Fruit fly (Drosophila melanogaster): ENCODE data around the gene Grip91.

The Grip91 gene

dm6 chrX:13740992-13741391 is 3.5 kb downstream of the Grip91 start:
- TF ChIP-seq noc (tag; optimal IDR thresholded peaks at IDR 0.05): no peak

DNA sequence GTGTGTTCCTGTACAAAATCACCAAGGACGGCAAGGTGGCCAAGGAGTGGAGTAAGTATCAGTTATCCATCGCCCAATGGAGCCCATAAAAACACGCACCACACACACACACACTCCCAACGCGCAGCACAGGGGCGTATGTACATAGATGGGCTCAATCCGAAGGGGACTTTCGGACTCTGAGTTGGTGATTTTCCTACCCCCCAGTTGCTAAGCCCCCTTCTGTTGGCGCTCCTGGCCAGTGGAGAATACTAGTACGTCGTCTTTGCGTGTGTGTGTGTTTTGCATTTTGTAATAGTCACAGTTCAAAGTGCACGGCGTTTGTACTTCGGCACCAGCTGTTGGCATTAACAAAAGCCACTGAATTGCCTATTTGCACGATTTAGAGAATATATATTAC is 4.4 kb downstream of the Grip91 start:
- TF ChIP-seq noc (tag; optimal IDR thresholded peaks at IDR 0.05): peak; percentile 15

DNA sequence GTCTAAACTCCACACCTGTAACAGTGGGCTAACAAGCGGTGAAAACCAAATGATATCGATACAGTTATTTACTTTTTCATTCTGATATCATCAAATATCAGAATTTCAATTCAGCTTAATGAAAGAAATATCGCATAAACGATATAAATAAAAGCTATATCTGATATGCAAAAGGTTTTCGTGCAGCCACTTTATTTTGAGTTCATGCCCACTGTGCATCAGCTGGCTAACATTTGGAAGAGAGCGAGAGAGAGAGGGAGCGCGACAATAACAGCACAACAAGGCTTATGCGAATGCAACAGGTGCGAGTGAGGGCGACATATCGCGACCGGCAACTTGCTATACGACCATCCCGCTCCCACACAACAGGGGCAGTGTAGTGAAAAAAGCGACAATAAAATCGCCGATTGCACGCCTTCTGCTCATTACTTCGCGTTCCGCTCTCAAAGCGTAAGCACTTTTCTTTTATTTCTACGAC is 5.0 kb downstream of the Grip91 start, which contains the start of gene CG11151:
Gene CG11151 (plus strand): TSS at position 334 of the 478 bp plus-strand sequence.
- peak; percentile 95 for TF ChIP-seq noc (tag; optimal IDR thresholded peaks at IDR 0.05)

DNA sequence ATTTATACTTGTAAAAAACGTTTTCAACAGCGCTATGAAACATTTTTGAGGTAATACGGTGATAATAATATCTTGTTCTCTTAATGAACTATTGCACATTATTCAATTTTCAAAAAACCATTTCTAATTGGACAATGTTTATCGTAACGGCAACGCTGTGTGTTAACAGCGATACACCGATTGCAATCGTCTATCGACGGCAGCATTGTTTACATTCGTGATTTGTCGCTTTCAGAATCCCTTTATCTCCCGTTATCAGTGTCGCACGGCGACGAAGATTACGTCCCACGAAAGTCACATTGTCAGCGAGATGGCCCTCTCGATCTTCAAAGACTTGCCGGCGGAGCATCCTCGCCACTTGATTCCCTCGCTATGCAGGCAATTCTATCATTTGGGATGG is 6.5 kb downstream of the Grip91 start, which contains the start of gene CG11134:
Gene CG11134 (plus strand): TSS at position 4 of the 400 bp plus-strand sequence.
- TF ChIP-seq noc (tag; optimal IDR thresholded peaks at IDR 0.05): no peak

- TF ChIP-seq noc (tag; optimal IDR thresholded peaks at IDR 0.05): no peak
Measured at dm6 chrX:13736174-13736482, 8.4 kb downstream of the Grip91 start, which contains the start of gene g. Gene g (minus strand): TSS chrX:13736278.

DNA sequence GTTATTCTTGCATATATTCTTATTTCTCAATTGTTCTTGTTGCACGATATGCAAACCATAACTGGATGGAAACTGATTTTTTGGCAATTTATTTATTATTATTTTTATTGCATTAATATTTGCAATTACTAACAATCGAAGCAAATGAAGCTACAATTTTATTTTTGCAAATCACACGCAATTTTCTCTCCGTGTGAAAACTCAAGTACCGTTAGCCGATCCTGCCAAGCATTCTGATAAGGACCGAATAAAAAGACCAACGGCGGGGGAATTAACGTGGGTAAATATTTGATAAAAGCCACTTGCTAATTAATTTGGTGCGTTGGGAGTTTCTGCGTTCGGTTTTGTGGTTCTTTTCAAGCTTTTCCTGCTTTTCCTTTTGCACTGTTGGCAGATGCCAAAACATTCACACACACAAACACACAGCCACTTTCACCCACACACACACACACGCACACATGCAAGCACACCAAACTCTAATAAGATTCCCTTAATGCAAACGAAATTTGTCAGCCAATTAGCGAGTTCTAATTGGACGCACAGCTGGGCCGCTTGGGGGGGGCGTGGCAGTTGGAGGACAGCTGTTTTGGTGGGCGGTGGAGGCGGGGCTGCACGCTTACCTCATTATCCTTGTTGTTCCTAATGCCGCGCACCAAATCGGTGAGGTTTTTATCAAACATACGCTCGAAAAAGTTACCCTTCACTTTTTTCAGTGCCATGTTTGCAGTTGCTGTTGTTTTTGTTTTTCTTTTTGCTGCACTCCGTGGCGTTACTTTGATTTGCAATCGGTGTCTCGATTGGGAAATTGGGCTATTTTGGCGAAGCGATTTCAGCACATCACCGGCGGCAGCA is 8.9 kb downstream of the Grip91 start:
- no peak for TF ChIP-seq noc (tag; optimal IDR thresholded peaks at IDR 0.05)

- no peak for TF ChIP-seq noc (tag; optimal IDR thresholded peaks at IDR 0.05)
Measured at dm6 chrX:13734866-13735265, 9.6 kb downstream of the Grip91 start.

DNA sequence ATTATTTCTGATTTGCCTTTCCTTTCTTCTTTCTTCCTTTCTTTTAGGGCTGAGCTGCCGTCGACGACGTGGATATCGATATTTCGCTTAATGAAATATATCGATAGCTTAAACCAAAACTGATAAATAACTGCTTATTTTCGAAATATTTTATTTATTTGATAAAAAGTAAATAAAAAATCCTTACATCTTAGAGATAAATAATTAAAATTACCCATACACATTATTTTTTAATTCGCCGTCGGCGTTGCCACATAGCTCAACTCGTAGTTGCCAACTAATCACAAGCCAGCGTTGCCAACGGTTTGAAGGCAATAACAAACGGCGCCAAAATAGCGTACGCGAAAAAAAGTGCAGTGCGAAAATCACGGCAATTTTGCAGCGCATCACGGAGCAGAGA is 22.5 kb downstream of the Grip91 start, which contains the start of the genes Mrgn1 and mus101:
Gene Mrgn1 (minus strand): TSS at position 44 of the 400 bp plus-strand sequence.
Gene mus101 (plus strand): TSS at position 313 of the 400 bp plus-strand sequence.
- TF ChIP-seq noc (tag; optimal IDR thresholded peaks at IDR 0.05): no peak

DNA sequence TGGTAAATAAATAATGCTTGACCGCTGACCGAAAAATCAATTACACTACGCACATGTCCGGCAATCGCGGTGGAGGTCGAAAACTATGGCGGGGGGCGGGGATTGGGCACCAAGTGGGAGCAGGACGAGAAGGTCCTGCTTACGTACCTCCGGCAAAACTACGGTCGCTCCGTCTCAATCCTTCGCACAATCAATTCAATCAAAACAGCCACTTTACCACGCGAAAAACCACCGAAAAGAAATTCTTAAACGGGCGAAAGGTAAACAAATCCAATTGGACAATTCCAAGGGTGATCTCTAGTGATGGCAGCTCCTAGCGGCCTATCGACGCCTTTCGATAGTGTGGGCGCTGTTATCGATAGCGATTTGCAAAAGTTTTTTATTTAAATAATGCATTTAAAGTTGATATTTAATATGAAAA is 26.5 kb downstream of the Grip91 start, which contains the start of gene Nadsyn:
Gene Nadsyn (minus strand): TSS at position 304 of the 421 bp plus-strand sequence.
- no peak for TF ChIP-seq noc (tag; optimal IDR thresholded peaks at IDR 0.05)

dm6 chrX:13699666-13700065 is 44.8 kb downstream of the Grip91 start:
- no peak for TF ChIP-seq noc (tag; optimal IDR thresholded peaks at IDR 0.05)

dm6 chrX:13698717-13699427 is 45.6 kb downstream of the Grip91 start:
- no peak for TF ChIP-seq noc (tag; optimal IDR thresholded peaks at IDR 0.05)

- no peak for TF ChIP-seq noc (tag; optimal IDR thresholded peaks at IDR 0.05)
Measured at dm6 chrX:13691992-13692391, 52.5 kb downstream of the Grip91 start, which contains the start of gene Nna1. Gene Nna1 (plus strand): TSS chrX:13692292.
